Fruit fly (Drosophila melanogaster) whole organism, wandering third instar larva: ENCODE data around the gene CG15482.

Experiments used
- CrebA ChIP-seq: fragments of 200-800 bp; sonication (Bioruptor generic); optimal IDR thresholded peaks from 2 replicates; lab custom pipeline; 2016; ENCODE audit warnings: missing biosample characterization, mild to moderate bottlenecking, missing genetic modification characterization, borderline replicate concordance
- Dif ChIP-seq: fragments of 200-275, 200-300 bp; sonication (Bioruptor generic); optimal IDR thresholded peaks from 2 replicates; lab custom pipeline; 2018; ENCODE audit warnings: missing biosample characterization, missing genetic modification characterization; ENCODE audit not compliant: partially characterized antibody
- HLH106 ChIP-seq: fragments of 200-800 bp; optimal IDR thresholded peaks from 3 replicates; lab custom pipeline; 2019; ENCODE audit warnings: missing biosample characterization, mild to moderate bottlenecking, missing genetic modification characterization, moderate library complexity
- Hnf4 ChIP-seq: fragments of 200-800 bp; sonication (Bioruptor generic); optimal IDR thresholded peaks from 2 replicates; lab custom pipeline; 2016; ENCODE audit warnings: missing biosample characterization, mild to moderate bottlenecking, missing genetic modification characterization
- Hr83 ChIP-seq: fragments of 200-300 bp; sonication (Bioruptor generic); optimal IDR thresholded peaks from 2 replicates; lab custom pipeline; 2016; ENCODE audit warnings: missing biosample characterization, mild to moderate bottlenecking, missing genetic modification characterization, moderate library complexity; ENCODE audit not compliant: poor library complexity, severe bottlenecking
- Jra ChIP-seq: sonication (Bioruptor generic); optimal IDR thresholded peaks from 2 replicates; lab custom pipeline; 2016; ENCODE audit warnings: missing biosample characterization, missing genetic modification characterization
- Mio ChIP-seq: sonication (Bioruptor generic); optimal IDR thresholded peaks from 2 replicates; lab custom pipeline; 2016; ENCODE audit warnings: missing biosample characterization, missing genetic modification characterization
- Myc ChIP-seq: fragments of >200 bp; optimal IDR thresholded peaks from 2 replicates; lab custom pipeline; 2017
- N ChIP-seq: fragments of >200 bp; optimal IDR thresholded peaks from 2 replicates; lab custom pipeline; 2018; ENCODE audit warnings: missing biosample characterization, missing external identifiers, missing genetic modification characterization
- OdsH ChIP-seq: fragments of 200-800 bp; sonication (Bioruptor generic); optimal IDR thresholded peaks from 2 replicates; lab custom pipeline; 2016; ENCODE audit warnings: missing biosample characterization, mild to moderate bottlenecking, missing genetic modification characterization
- Rel ChIP-seq, 2 experiments: fragments of 200-800 bp; sonication (Bioruptor generic) in 1 of 2; optimal IDR thresholded peaks; 2 replicates in 1 of 2; 3 replicates in 1 of 2; lab custom pipeline; 2016 to 2019; ENCODE audit warnings: mild to moderate bottlenecking in 2 of 2, missing biosample characterization in 2 of 2, missing genetic modification characterization in 2 of 2, moderate library complexity in 1 of 2
- Sp1 ChIP-seq: fragments of 200-800 bp; sonication (Bioruptor generic); optimal IDR thresholded peaks from 3 replicates; lab custom pipeline; 2019; ENCODE audit warnings: missing biosample characterization, mild to moderate bottlenecking, missing genetic modification characterization, moderate library complexity
- br ChIP-seq: fragments of 200-800 bp; sonication (Bioruptor generic); optimal IDR thresholded peaks from 2 replicates; lab custom pipeline; 2016; ENCODE audit warnings: missing biosample characterization, missing genetic modification characterization
- dmrt93B ChIP-seq: fragments of 200-800 bp; sonication (Bioruptor generic); optimal IDR thresholded peaks from 2 replicates; lab custom pipeline; 2018; ENCODE audit warnings: missing biosample characterization, mild to moderate bottlenecking, missing genetic modification characterization
- ey ChIP-seq: fragments of 200-800 bp; sonication (Bioruptor generic); optimal IDR thresholded peaks from 2 replicates; lab custom pipeline; 2016; ENCODE audit warnings: missing biosample characterization, missing genetic modification characterization
- foxo ChIP-seq, 2 experiments: fragments of 200-800 bp; sonication (Bioruptor generic); optimal IDR thresholded peaks; 2 replicates in 1 of 2; 3 replicates in 1 of 2; lab custom pipeline; 2016 to 2017; ENCODE audit warnings: missing biosample characterization in 2 of 2, missing genetic modification characterization in 2 of 2
- fru ChIP-seq: fragments of 200-800 bp; sonication (Bioruptor generic); optimal IDR thresholded peaks from 3 replicates; lab custom pipeline; 2016; ENCODE audit warnings: missing biosample characterization, mild to moderate bottlenecking, missing genetic modification characterization
- h ChIP-seq: fragments of 200-800 bp; sonication (Bioruptor generic); optimal IDR thresholded peaks from 3 replicates; lab custom pipeline; 2016; ENCODE audit warnings: missing biosample characterization, mild to moderate bottlenecking, missing genetic modification characterization
- jim ChIP-seq: fragments of 175-275, 200-325 bp; sonication (Bioruptor generic); optimal IDR thresholded peaks from 2 replicates; lab custom pipeline; 2016; ENCODE audit warnings: missing biosample characterization, mild to moderate bottlenecking, missing genetic modification characterization
- psq ChIP-seq: fragments of 200-800 bp; sonication (Bioruptor generic); optimal IDR thresholded peaks from 3 replicates; lab custom pipeline; 2017; ENCODE audit warnings: missing biosample characterization, mild to moderate bottlenecking, missing genetic modification characterization, moderate library complexity
- rgr ChIP-seq: fragments of 200-800 bp; sonication (Bioruptor generic); optimal IDR thresholded peaks from 3 replicates; lab custom pipeline; 2016; ENCODE audit warnings: missing biosample characterization, mild to moderate bottlenecking, missing genetic modification characterization
- sage ChIP-seq: fragments of 200-800 bp; sonication (Bioruptor generic); optimal IDR thresholded peaks from 2 replicates; lab custom pipeline; 2016; ENCODE audit warnings: missing biosample characterization, mild to moderate bottlenecking, missing genetic modification characterization
- sv ChIP-seq: fragments of 200-800 bp; sonication (Bioruptor generic); optimal IDR thresholded peaks from 3 replicates; lab custom pipeline; 2016; ENCODE audit warnings: missing biosample characterization, missing genetic modification characterization
- tai ChIP-seq: sonication (Bioruptor generic); optimal IDR thresholded peaks from 2 replicates; lab custom pipeline; 2016; ENCODE audit warnings: missing biosample characterization, missing genetic modification characterization
- usp ChIP-seq: fragments of >200 bp; optimal IDR thresholded peaks from 2 replicates; lab custom pipeline; 2017; ENCODE audit warnings: missing biosample characterization, missing genetic modification characterization
- woc ChIP-seq: sonication (Bioruptor generic); optimal IDR thresholded peaks from 2 replicates; lab custom pipeline; 2016; ENCODE audit warnings: missing biosample characterization, mild to moderate bottlenecking, missing genetic modification characterization

The CG15482 gene

dm6 chr2L:13219281-13220092 is 7.9 kb upstream of the CG15482 start, which contains the start of the genes CG9426 and mRF1:
Gene CG9426, minus strand, starts transcription at chr2L:13219923.
Gene mRF1, plus strand, starts transcription at chr2L:13219979.
- TF ChIP-seq br (peak; percentile 41), sv (GFP tag; lab: Kevin White, UChicago) (no peak), h (GFP tag; lab: Kevin White, UChicago) (peak; percentile 55), HLH106 (tag; lab: Kevin White, UChicago) (peak; percentile 20), Hnf4 (peak; percentile 79), rgr (GFP tag; lab: Kevin White, UChicago) (peak; percentile 41), fru (GFP tag; lab: Kevin White, UChicago) (peak; percentile 0), Sp1 (GFP tag; lab: Kevin White, UChicago) (no peak), Rel (GFP tag; optimal IDR thresholded peaks at IDR 0.05; lab: Kevin White, UChicago) (no peak), Rel (tag; optimal IDR thresholded peaks at IDR 0.05; lab: Kevin White, UChicago) (peak; percentile 1), CrebA (GFP tag; lab: Kevin White, UChicago) (no peak), dmrt93B (GFP tag; lab: Kevin White, UChicago) (no peak), Mio (no peak), Jra (GFP tag; lab: Kevin White, UChicago) (peak; percentile 37), psq (peak; percentile 15), Hr83 (GFP tag; lab: Kevin White, UChicago) (peak; percentile 74)

- peak; percentile 64 for TF ChIP-seq br
- TF ChIP-seq Myc = peak; percentile 5
- TF ChIP-seq woc (GFP tag; lab: Kevin White, UChicago) = peak; percentile 55
- peak in 1 of 2 experiments; percentile 61 for TF ChIP-seq foxo (GFP tag; optimal IDR thresholded peaks at IDR 0.05; lab: Kevin White, UChicago)
- peak; percentile 2 for TF ChIP-seq Hr83 (GFP tag; lab: Kevin White, UChicago)
- TF ChIP-seq psq = peak; percentile 9
- peak; percentile 6 for TF ChIP-seq ey (GFP tag; lab: Kevin White, UChicago)
- TF ChIP-seq OdsH (GFP tag; lab: Kevin White, UChicago) = peak; percentile 25
- TF ChIP-seq HLH106 (tag; lab: Kevin White, UChicago) = peak; percentile 43
- TF ChIP-seq h (GFP tag; lab: Kevin White, UChicago) = peak; percentile 77
- peak; percentile 69 for TF ChIP-seq fru (GFP tag; lab: Kevin White, UChicago)
- peak; percentile 26 for TF ChIP-seq jim (GFP tag; lab: Kevin White, UChicago)
- TF ChIP-seq Hnf4 = peak; percentile 82
- TF ChIP-seq, all 38 proteins: peak for 13; not testable (repeated sequence) for 25
Observed at dm6 chr2L:13215640-13216129, 4.1 kb upstream of the CG15482 start.

DNA sequence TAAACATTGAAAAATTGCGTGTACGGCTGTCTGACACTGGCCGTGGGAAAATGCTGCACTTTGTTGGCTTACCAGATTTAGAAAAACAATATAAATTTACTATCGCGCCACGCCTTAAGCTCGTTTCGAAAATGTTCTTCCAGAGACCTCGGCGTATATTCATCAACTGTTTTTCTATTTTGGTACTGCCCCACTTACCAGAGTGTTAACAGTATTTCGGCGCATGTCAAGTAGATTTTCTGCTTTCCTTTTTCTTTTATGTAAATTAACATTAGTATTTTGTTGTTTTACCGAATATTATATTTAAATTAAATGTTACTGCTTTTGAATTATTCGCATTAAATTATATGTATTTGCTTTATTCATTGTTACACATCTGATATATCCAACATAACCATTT is 3.4 kb upstream of the CG15482 start, which contains the start of gene kek4:
TSS of gene kek4 (minus strand) at position 341 of the 400 bp plus-strand sequence.
- TF ChIP-seq Myc = no peak
- no peak for TF ChIP-seq Rel (GFP tag; optimal IDR thresholded peaks at IDR 0.05; lab: Kevin White, UChicago)
- peak; percentile 69 for TF ChIP-seq Rel (tag; optimal IDR thresholded peaks at IDR 0.05; lab: Kevin White, UChicago)

dm6 chr2L:13206857-13207463 is 4.7 kb downstream of the CG15482 start:
- no peak for TF ChIP-seq tai (GFP tag; lab: Kevin White, UChicago)
- no peak for TF ChIP-seq sage (GFP tag; lab: Kevin White, UChicago)
- no peak for TF ChIP-seq jim (GFP tag; lab: Kevin White, UChicago)
- TF ChIP-seq woc (GFP tag; lab: Kevin White, UChicago) = no peak
- TF ChIP-seq h (GFP tag; lab: Kevin White, UChicago) = no peak
- TF ChIP-seq usp (GFP tag; lab: Kevin White, UChicago) = no peak
- no peak for TF ChIP-seq Dif (GFP tag; lab: Kevin White, UChicago)
- TF ChIP-seq Jra (GFP tag; lab: Kevin White, UChicago) = no peak
- TF ChIP-seq OdsH (GFP tag; lab: Kevin White, UChicago) = no peak
- TF ChIP-seq ey (GFP tag; lab: Kevin White, UChicago) = no peak
- TF ChIP-seq Hr83 (GFP tag; lab: Kevin White, UChicago) = no peak
- no peak for TF ChIP-seq N (GFP tag; lab: Kevin White, UChicago)
- no peak for TF ChIP-seq Myc
- TF ChIP-seq br = no peak
- TF ChIP-seq, all 38 proteins: peak for 0
